Fruit fly (Drosophila melanogaster): ENCODE results near the gene CG42538.

Gene CG42538

DNA sequence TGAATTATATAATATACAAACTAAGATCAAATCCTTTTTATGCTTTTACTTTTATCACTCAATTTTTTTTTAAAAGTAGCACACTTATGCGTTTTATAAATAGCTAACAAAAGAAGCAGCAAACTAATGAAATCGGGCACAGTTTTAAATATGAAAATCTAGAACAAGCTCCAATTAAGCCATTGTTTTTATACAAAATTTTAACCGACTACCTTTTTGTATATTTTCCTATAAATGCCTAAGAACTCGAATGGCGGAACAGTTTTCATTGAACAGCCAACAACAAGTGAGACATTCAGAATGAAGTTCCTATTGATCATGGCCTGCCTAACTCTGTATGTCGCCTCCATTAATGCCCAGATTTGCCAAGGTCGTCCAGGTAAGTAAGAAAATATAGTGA, at the start of gene CG42538:
CG42538 (plus strand) TSS at position 301 of the 400 bp plus-strand sequence.
- TF ChIP-seq CG8478 (optimal IDR thresholded peaks at IDR 0.05) (no peak), EcR (GFP tag; optimal IDR thresholded peaks at IDR 0.05) (no peak), pan (optimal IDR thresholded peaks at IDR 0.05) (no peak), Dll (optimal IDR thresholded peaks at IDR 0.05) (no peak), psq (optimal IDR thresholded peaks at IDR 0.05) (no peak), usp (GFP tag; optimal IDR thresholded peaks at IDR 0.05) (no peak)

DNA sequence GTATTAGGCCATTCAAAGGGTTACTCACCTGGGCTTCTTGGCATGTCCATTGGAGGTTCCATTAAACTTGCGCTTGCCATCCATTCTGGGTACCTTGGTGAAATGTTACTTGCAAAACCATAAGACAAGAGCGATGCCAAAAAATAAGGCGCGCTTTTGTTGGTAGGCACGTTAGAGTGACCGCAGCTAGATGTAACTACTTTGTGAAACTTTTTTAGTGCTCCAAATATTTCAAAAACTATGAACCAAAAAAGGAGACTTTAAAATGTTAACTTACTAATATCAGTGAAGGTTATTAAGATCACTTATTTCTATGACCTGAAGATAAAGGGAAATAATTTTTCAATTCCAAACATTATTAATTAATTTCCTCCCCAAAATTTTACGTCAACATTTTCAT, 46.7 kb upstream of the CG42538 start, which contains the start of gene PolD1:
PolD1 (minus strand) TSS at position 181 of the 400 bp plus-strand sequence.
- TF ChIP-seq EcR (GFP tag; optimal IDR thresholded peaks at IDR 0.05) (no peak), psq (optimal IDR thresholded peaks at IDR 0.05) (no peak), CG8478 (optimal IDR thresholded peaks at IDR 0.05) (no peak), usp (GFP tag; optimal IDR thresholded peaks at IDR 0.05) (no peak), Dll (optimal IDR thresholded peaks at IDR 0.05) (no peak), pan (optimal IDR thresholded peaks at IDR 0.05) (no peak)

DNA sequence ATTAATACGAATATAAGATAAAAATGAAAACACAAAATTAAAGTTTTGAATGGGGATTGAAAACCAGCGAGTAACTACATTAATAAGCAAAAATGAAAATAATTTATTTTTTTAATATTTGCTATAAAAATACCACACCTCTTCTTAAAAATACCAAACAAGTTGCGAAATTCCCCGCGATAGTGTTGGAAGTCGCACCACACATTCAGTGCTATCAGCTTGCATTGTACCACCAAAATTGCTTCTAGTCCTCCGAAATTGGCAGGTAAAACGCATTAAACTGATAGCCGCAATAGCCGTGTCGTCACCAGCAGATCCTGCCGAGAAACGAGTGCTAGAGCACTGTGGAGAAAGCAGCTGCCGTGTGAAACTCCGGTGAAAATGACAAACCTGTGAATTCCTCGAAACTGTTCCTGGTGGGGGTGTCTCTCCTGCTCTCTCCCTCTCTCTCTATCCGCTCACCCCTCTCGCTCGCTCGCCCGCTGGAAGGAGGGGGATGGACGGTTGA, 46.2 kb upstream of the CG42538 start, which contains the start of gene Hip14:
Hip14 (plus strand) TSS at position 198 of the 508 bp plus-strand sequence.
- TF ChIP-seq Dll (optimal IDR thresholded peaks at IDR 0.05), result no peak
- no peak for TF ChIP-seq pan (optimal IDR thresholded peaks at IDR 0.05)
- TF ChIP-seq EcR (GFP tag; optimal IDR thresholded peaks at IDR 0.05), result no peak

DNA sequence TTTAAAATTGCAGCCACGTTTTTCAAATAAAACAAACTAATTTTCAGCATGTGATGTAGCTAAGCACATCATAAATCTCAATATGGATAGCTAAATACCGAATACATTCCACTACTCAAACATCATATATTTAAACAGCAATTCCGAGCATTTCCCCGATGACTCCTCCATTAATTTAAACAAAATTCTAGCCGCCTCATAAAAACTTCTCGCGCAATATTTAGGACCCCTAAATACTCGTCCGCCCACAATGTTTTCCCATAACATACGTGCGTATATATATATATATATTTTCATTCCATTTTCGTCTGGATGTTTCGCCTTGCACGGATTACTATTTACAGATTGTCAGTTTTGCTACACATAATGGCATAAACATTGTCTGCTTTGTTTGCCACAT, 38.3 kb upstream of the CG42538 start:
- TF ChIP-seq usp (GFP tag; optimal IDR thresholded peaks at IDR 0.05), result no peak
- no peak for TF ChIP-seq EcR (GFP tag; optimal IDR thresholded peaks at IDR 0.05)
- TF ChIP-seq pan (optimal IDR thresholded peaks at IDR 0.05), result no peak
- no peak for TF ChIP-seq CG8478 (optimal IDR thresholded peaks at IDR 0.05)
- no peak for TF ChIP-seq psq (optimal IDR thresholded peaks at IDR 0.05)
- no peak for TF ChIP-seq Dll (optimal IDR thresholded peaks at IDR 0.05)

dm6 chr3L:15998217-15998616, 36.1 kb upstream of the CG42538 start:
- TF ChIP-seq CG8478 (optimal IDR thresholded peaks at IDR 0.05), result no peak
- no peak for TF ChIP-seq usp (GFP tag; optimal IDR thresholded peaks at IDR 0.05)
- TF ChIP-seq EcR (GFP tag; optimal IDR thresholded peaks at IDR 0.05), result no peak
- no peak for TF ChIP-seq pan (optimal IDR thresholded peaks at IDR 0.05)
- TF ChIP-seq Dll (optimal IDR thresholded peaks at IDR 0.05), result no peak
- no peak for TF ChIP-seq psq (optimal IDR thresholded peaks at IDR 0.05)

DNA sequence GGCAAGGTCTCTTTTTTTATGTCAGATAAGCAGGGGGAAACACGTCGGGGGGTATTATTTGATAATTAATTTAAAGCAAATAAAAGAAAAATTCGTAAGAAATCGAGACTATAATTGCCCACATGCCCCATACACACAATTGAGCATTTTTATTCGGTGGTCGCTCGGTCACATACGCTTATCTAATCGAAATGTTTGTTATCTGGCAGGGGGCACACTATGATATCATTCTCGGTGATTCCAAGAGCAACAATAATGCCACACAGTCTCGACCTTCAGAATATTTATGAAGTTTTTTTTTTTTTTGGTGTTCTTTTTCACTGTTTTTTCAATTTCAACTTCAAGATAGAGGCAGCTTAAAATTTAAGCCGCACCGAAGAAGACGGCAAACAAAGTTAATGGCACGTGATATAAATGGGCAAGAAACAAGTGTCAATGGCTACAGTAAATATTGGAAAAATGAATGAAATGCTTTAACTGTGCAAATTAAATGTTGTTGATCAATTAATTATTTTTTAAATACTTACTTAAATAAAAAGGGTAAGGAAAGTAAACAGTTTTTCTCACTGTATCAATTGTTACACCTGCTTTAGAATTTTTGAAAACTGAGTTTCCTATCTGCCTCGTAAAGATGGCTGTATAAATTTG, 34.8 kb upstream of the CG42538 start:
- TF ChIP-seq pan (optimal IDR thresholded peaks at IDR 0.05) (no peak), CG8478 (optimal IDR thresholded peaks at IDR 0.05) (no peak), psq (optimal IDR thresholded peaks at IDR 0.05) (no peak), EcR (GFP tag; optimal IDR thresholded peaks at IDR 0.05) (no peak), Dll (optimal IDR thresholded peaks at IDR 0.05) (no peak), usp (GFP tag; optimal IDR thresholded peaks at IDR 0.05) (no peak)

DNA sequence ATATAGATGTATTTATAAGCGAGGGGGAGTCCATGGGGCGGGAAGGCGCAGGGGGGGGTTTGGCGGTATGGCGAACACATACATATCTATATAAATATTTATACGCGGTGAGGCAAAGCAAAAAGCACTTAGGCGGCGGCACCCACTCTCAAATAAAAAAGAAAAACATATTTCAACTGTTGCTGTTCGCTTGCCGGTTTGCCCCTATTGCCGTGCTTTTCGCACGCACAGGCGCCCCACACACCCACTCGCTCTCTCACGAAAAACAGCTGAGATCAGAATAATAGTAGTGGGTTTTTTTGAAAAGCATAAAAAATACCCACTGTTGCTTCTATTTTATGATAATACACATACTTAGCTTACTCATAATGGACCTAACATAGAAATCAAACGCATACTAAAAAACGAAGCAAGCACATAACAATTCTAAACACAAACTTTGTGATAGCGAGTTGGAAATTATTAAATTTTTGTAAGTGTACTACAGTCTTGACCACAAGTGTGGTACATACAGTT, 33.1 kb upstream of the CG42538 start:
- TF ChIP-seq pan (optimal IDR thresholded peaks at IDR 0.05) (no peak), CG8478 (optimal IDR thresholded peaks at IDR 0.05) (no peak), EcR (GFP tag; optimal IDR thresholded peaks at IDR 0.05) (no peak), usp (GFP tag; optimal IDR thresholded peaks at IDR 0.05) (no peak), Dll (optimal IDR thresholded peaks at IDR 0.05) (no peak), psq (optimal IDR thresholded peaks at IDR 0.05) (no peak)

DNA sequence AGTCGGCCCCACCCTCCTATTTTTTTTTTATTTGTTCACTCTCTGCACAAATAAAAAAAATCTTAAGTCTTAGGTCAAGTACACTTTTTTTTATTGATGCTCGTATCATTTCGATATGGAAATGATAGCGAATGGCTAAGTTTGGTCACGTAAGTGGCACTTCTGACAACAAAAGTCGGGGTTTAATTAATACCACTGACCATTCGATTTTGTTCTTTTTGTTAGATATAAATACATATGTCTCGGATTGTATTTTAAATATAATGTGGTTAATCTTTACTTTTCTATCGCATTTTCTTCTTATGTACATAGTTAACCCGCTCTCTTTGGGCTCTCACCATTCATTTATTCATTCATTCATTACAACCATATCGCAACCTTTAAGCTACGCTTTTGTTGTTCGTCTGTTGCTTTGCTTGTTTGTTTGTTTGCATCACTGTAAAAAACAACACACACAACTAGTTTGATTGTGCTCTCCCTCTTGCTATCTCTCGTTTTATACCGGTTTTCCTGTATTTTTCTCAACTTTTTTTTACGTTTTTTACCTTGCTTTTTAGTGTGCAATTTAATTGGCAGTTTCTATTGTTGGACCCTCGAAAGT, 32.1 kb upstream of the CG42538 start:
- TF ChIP-seq EcR (GFP tag; optimal IDR thresholded peaks at IDR 0.05) (no peak), CG8478 (optimal IDR thresholded peaks at IDR 0.05) (no peak), psq (optimal IDR thresholded peaks at IDR 0.05) (no peak), Dll (optimal IDR thresholded peaks at IDR 0.05) (no peak), pan (optimal IDR thresholded peaks at IDR 0.05) (no peak), usp (GFP tag; optimal IDR thresholded peaks at IDR 0.05) (no peak)

dm6 chr3L:16004401-16005237, 29.7 kb upstream of the CG42538 start, which contains the start of the genes hzg and mRpS31:
hzg (minus strand) TSS chr3L:16004736.
mRpS31 (plus strand) TSS chr3L:16005193.
- TF ChIP-seq psq (optimal IDR thresholded peaks at IDR 0.05) (no peak), CG8478 (optimal IDR thresholded peaks at IDR 0.05) (no peak), Dll (optimal IDR thresholded peaks at IDR 0.05) (no peak), pan (optimal IDR thresholded peaks at IDR 0.05) (no peak), usp (GFP tag; optimal IDR thresholded peaks at IDR 0.05) (no peak), EcR (GFP tag; optimal IDR thresholded peaks at IDR 0.05) (no peak)

DNA sequence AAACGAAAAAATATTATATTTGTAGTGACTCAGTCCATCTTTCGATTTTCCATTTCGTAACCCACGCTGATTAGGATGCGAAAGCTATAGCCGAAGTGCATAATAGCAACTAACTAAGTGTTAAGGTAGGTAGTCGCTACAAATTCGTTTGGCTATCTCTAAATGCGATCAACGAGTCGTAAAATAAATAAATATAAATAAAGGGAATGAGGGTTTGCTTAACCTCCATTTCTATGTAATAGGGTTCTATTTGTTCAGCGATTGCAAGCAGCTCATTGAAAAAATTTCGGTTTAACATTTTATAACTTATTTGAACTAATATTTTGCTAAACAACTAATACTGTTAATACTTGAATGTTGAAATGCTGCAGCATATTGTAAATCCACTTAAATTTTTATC, 24.1 kb upstream of the CG42538 start:
- TF ChIP-seq pan (optimal IDR thresholded peaks at IDR 0.05) (no peak), psq (optimal IDR thresholded peaks at IDR 0.05) (no peak)

DNA sequence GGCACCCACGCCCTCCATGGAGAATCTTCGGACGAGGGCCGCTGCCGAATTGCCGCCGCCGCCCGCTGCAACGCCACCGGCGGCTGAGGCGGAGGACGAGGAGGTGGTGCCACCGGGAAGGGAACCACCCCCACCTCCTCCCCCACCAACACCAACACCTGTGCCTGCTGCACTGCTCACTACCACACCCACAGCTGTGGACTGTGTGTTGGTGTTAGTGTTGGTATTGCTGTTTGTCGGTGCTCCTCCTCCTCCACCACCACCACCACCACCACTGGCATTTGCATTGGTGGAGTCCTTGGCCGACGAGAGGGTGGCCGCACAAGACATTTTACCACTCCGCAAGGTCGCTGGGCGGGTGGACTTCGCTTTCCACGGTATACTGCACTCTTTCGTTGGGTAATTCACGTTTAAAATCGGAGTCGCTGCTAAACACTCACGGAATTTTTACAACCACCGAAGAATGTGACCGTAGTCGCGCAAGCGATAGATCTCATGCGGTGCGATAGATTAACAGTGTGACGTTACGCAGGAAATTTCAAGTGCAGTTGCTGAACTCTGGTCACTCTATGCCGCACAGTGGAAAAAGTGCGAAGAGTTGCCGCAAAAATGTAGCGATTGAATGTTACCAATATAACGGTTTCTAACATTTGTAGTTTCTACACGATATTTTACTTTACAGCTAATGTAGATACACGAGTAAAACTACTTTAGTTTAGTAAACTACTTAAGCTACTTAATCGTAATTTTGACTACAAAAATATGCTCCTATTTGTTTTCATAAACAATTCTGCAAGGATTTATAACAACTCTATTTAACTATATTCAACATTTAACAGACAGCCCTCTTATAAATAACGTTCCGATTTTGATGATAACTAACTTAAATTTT, 22.8 kb upstream of the CG42538 start, which contains the start of gene mib1:
mib1 (minus strand) TSS at position 494 of the 892 bp plus-strand sequence.
- TF ChIP-seq EcR (GFP tag; optimal IDR thresholded peaks at IDR 0.05) (no peak), CG8478 (optimal IDR thresholded peaks at IDR 0.05) (peak; percentile 3)
